Fruit fly (Drosophila melanogaster) whole organism, larva: ENCODE data around the gene Smvt.

Experiments used
- noc ChIP-seq: fragments of 200-800 bp; sonication (Bioruptor generic); optimal IDR thresholded peaks from 3 replicates; lab custom pipeline; 2019; ENCODE audit warnings: missing biosample characterization, mild to moderate bottlenecking, missing genetic modification characterization, moderate library complexity

The Smvt gene

DNA sequence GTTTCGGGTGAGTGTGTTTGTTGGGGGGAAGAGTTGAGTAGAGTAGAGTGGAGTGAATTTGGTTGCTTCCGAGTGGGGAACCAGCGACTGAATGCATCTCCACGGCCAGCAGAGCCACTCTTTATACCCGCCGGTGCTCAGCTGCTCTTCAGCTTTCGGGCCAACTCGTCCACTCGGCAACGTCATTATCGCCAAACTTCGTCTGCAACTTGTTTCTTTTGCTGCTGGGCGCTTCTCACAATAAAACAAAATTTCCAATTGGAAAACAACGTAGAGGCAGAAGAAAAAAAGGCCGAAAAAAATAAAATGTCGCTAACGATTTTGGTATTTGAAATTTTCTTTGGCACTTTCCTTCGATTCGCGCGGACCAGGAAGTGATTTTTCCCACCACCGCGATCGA, 3.3 kb upstream of the Smvt start, which contains the start of gene CG2150:
Gene CG2150, minus strand, starts transcription at position 101 of the 400 bp plus-strand sequence.
- no peak for TF ChIP-seq noc (tag; lab: Kevin White, UChicago)

DNA sequence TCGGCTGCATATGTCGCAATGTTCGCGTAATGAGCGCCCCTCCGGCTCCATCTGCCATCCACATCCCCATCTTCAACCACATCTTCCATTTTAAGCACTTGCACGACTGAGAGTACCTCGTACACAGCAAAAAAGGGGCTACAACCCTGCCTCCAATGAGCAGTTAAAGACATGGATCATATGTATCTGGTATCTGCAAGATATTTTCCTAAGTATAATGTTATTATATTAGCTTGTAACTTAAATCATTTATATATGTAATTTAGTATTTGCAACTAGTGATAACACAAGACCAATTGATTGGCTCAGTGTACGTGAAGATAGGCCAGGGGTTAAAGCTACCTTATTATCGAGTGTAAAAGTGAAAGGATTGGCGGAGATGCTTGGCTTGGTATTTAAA, 1.3 kb upstream of the Smvt start:
- TF ChIP-seq noc (tag; lab: Kevin White, UChicago), result no peak

DNA sequence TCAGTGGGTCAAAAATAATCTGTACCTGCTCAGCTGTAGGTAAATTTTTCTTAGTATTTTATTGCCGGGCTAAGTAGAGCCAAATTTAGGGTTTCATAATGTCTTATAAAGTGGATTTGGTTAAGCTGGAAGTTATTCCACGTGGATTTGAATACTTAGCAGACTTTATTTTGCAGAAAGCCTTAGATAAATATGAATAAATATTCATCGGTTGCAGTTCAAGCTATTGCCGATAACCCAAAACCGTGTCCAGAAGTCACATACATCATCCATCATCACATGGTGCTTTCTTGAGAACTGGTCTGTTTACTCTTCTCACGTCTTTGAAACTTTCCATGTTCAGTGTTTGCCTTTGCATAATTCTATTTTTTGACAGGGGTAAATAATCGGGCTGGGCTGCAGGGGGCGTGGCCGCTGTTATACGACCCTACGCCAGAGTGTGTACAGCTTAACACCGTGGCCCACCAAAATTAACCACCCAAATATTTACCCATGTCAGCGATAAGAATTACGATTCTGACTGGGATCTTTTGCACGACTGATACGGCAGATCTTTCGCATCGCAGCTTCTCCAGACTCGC, 2.7 kb downstream of the Smvt start, which contains the start of gene CG2187:
Gene CG2187, minus strand, starts transcription at position 51 of the 581 bp plus-strand sequence.
- peak; percentile 79 for TF ChIP-seq noc (tag; lab: Kevin White, UChicago)

DNA sequence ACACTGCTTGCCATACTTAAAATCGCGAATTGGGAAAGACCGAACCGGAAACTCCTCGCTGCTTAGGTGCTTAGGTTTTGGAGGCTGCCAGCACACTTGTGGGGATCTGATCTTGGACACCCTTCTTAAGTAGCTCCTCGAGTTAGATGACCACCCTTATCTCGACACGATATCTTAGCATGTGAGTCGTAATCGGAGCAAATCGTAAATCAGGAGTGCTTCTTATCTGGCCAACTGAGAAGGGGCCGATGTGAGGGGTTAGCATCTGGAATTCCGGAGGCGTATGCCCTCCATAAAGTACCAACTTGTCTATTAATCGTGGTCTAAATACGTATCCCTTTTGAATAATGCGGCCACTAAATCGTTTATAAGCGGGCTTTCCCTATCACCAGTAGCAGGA, 6.8 kb downstream of the Smvt start, which contains the start of gene salt:
Gene salt, minus strand, starts transcription at position 101 of the 400 bp plus-strand sequence.
- TF ChIP-seq noc (tag; lab: Kevin White, UChicago), result no peak

DNA sequence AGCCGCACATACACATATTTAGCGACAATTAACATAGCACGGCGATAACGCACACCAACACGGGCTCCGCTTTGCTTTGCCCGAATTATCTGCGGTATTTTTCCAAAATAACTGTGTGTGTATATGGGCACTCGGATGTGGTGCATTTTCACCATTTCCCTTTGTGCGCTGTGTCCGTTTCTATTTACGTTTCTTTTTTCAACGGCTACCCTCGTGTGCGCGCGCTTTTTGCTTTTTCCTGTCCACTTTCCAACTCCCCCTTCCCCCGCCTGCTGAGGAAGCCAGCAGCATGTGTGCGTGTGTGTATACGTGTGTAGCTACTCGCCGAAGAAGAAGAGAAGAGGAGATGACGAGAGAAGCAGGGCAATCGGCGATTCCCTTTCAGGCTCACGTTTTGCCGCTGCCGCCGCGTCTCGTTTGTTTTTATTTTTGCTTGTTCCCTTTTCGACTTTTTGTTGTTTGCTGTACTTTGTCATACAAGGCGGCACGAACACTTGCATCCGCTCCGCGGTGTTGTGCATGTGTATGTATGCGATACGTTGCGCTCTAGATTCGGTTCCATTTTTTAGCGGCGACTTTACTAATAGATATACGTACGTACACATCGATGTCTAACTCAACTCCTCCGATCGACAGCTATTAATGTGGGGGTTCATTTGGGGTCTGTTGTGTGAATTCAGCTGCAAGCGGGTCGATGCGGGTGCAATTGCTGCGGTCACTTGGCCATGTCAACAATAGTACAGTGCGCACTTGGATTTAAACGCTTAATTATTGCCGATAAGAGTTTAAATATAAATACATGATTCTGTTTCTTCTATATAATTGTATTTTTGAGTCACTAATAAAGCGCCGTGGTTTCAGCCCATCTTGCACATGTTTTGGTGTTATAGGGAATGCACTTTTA, 13.0 kb downstream of the Smvt start:
- peak; percentile 61 for TF ChIP-seq noc (tag; lab: Kevin White, UChicago)

DNA sequence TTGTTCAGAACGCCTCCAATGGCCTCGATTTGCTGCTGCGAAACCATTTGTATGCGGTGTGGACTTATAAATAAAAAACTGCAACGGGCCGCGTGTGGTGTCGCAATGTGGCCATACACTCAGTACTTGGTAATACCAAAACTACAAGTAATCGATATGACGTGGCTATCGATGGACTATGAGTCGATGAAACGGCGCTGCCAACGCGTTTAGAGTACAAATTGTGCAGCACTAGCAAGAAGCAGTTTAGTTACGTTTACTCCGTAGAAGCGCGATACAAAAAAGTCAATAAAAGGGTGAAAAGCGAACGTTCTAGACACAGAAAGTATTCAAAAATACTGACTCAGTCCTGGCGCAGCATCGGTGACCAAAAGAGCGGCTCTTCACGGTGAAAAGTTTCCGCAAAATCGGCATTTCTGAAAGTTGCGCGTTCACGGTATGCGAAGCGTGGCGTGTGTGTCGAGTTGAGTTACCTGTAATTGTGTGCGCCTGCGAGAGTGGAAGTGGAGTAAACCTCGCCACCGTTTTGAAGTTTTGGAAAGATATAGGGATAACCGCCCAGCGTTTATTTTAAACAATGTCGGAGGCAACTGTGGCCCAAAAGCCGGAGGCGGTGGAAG, 13.8 kb downstream of the Smvt start, which contains the start of the genes nero and CG1910:
Gene nero, minus strand, starts transcription at position 130 of the 620 bp plus-strand sequence.
Gene CG1910, plus strand, starts transcription at position 215 of the 620 bp plus-strand sequence.
- no peak for TF ChIP-seq noc (tag; lab: Kevin White, UChicago)

DNA sequence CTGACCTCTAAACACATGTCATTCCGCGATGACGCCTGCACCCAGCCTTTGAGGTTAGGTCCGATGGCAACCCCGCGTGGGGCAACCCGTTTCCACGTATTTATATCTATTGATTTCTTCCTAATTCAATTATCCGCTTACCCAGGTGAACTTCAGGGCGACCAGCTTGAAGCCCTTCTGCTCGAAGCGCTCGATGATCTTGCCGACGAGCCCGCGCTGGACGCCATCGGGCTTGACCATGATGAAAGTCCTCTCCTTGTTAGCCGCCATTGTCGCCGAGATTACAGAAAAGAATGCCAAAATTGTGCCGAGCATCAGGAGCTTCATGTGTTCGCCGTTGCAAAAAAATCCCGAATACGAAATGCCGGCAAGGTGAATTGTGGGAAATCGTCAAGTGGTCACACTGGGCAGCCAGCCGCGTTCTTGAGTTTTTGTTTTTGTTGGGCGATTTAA, 15.7 kb downstream of the Smvt start, which contains the start of gene awd:
Gene awd, minus strand, starts transcription at position 449 of the 453 bp plus-strand sequence.
- TF ChIP-seq noc (tag; lab: Kevin White, UChicago), result peak; percentile 67

DNA sequence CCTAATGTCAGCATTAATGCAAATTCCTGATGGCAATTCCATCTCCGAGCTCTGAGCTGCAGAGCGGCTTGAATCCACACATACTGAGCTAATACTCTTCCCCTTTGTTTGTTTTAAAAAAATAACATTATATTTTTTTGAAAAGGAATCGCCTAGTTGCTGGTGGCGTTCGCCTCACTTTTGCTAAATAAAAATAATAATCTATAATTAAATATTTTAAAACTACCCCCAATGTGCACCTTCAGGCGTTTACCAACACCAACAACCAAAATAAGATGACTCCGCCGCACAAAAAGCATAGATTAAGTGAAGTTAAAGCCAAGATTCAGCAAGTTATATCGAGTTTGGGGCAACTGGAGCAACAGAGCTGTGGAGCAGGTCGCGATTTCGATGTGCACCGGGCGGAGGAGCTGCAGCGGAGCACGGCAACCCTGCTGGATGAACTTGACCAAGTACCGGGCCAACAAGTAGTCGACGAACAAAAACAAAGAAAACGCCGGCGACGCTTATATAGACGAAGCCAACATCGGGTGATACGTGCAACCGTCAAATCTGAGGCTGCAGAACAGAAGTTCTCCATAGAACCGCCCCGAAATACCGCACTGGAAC, 17.2 kb downstream of the Smvt start, which contains the start of gene CG1896:
Gene CG1896, plus strand, starts transcription at position 239 of the 609 bp plus-strand sequence.
- TF ChIP-seq noc (tag; lab: Kevin White, UChicago), result peak; percentile 4

DNA sequence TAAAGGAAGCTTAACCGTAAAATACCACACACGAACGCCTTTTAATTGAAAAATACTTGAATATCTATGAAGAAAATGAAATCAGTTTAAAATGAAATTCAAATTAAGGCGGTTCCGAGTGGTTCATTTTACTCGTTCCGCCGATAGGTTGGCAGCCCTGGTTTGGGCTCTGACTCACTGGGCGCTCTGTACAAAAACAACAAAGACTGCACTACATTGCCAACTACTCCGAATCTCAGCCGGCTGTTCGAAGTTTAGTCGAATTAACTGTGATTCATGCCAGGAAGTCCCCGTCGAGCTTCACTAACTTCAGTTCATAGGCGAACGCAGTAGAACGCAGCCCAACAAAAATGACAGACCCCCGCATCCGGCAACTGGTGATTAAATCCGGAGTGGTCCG, 18.1 kb downstream of the Smvt start, which contains the start of gene Tbca:
Gene Tbca, plus strand, starts transcription at position 212 of the 400 bp plus-strand sequence.
- no peak for TF ChIP-seq noc (tag; lab: Kevin White, UChicago)

DNA sequence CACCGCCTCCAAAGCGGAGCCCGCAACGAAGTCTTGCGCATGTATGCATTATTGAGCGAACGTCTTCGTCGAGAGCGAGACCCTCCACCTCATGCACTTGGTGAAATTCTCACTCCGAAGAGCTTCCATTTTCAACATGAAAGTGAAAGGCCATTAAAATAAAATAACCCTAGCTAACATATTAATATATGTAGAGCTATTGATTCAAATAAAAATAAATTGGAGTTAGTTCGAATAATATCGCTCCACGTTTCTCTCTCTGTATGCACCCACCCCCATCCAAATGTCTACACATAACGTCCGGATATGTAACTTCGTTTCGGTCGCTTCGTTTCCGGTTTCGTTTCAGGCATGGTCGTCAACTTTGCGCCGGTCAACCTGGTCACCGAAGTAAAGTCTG, 20.1 kb downstream of the Smvt start:
- no peak for TF ChIP-seq noc (tag; lab: Kevin White, UChicago)

DNA sequence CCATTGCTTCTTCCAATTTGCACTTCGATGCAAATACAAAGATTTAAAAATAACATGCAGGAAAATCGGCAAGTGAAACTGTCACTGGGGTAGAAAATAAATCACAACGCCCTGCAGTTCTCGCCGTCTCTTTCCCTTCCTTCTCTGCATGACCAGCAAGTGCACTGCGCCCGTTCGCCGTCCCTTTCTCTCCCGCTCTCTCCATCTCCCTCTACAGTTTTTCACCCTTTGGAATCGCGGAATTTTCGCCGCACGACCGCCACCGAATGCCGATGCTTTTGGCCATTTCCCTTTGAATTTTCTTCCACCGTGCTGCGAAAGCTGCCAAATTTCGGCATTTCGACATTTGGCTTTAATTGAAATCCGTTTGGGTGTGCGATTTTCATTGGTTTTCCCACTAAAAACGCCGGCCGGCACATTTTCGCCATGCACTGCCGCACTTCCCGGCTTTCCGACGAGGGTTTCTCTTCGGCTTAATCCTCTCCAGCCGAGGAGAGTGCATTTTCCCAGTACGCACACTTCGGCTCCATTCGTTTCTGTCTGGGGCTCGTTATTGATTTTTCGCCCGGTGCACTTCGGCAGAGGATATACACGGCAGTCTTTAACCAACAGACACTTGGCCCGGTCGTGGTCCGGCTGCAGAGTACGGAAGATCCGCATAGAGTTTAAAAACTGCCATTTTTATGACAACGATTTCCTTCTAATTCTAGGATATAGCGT, 22.2 kb downstream of the Smvt start:
- TF ChIP-seq noc (tag; lab: Kevin White, UChicago), result no peak

DNA sequence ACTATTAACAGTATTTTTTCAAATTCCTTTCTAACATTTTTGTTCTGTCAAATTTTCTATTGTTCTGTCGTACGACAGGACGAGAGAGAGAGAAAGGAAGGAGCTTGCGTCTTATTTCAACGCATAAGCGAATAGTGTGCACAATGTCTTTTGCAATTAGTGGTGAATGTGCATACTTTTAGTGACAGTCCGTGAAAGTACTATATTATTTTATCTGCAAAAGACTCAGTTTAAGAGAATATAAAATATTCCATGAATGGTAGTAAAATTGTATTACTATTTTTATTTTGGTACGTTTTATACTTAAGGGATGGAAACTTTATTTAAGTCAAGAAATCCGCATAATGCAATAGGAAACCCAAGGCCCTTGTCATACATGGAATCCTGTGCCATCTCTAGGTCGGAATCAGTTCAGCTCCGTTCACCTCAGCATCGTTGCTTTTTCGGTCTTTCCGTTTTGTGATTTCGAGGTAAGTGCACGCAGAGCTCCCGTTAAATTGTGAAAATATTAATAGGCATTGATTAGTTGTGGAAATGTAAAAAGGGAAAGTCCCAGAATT, 23.2 kb downstream of the Smvt start, which contains the start of gene eEF1alpha2:
Gene eEF1alpha2, plus strand, starts transcription at position 409 of the 560 bp plus-strand sequence.
- TF ChIP-seq noc (tag; lab: Kevin White, UChicago), result no peak

DNA sequence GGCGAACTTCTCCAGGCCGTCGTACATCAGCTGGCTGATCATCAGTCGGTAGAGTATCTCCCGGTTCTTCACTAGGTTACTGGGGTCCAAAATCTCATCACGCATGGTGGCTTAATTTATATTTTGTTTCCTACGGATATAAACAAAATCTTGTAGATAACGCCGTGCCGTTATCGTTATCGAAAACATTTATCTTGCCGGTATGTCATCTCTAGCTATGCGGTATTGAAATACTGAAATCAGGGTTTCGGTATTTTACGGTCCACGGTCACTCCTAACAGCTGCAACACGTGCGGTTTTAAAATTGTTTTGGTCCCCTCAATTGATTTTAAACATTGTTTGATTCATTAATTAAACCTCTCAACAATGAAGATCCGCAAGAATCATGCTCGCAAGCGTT, 24.6 kb downstream of the Smvt start, which contains the start of the genes CstF50 and CG11563:
Gene CstF50, minus strand, starts transcription at position 188 of the 400 bp plus-strand sequence.
Gene CG11563, plus strand, starts transcription at position 260 of the 400 bp plus-strand sequence.
- no peak for TF ChIP-seq noc (tag; lab: Kevin White, UChicago)

DNA sequence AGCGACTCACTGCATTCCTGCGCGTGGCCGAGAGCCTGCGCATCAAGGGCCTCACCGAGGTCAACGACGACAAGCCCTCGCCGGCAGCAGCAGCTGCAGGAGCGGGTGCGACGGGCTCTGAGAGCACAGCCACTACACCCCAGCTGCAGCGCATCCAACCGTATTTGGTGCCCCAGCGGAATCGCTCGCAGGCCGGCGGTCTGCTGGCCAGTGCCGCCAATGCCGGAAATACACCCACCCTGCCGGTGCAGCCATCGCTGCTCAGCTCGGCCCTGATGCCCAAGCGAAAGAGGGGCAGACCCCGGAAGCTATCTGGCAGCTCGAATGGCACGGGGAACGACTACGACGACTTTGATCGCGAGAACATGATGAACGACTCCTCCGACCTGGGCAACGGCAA, 33.6 kb downstream of the Smvt start:
- no peak for TF ChIP-seq noc (tag; lab: Kevin White, UChicago)
